Worm (Caenorhabditis elegans): ENCODE results near the gene srxa-7.

- TF ChIP-seq K11D2.4 (GFP tag; IDR thresholded peaks at IDR 0.05) (no peak), him-1 (tag; optimal IDR thresholded peaks at IDR 0.05) (no peak), let-607 (tag; optimal IDR thresholded peaks at IDR 0.05) (no peak), gei-17 (GFP tag; optimal IDR thresholded peaks at IDR 0.05) (no peak)
Measured at ce11 chrV:16354675-16355074, 47.3 kb downstream of the srxa-7 start.

Measured in whole organism, young adult.